Worm (Caenorhabditis elegans) whole organism, L4 larva: Measurements from ENCODE around the gene bli-6.

ENCODE experiments used
- F37D6.2 ChIP-seq: sonication (generic microtip); optimal IDR thresholded peaks from 2 replicates; lab custom pipeline; 2016; ENCODE audit warnings: mild to moderate bottlenecking, missing genetic modification characterization, missing compliant biosample characterization
- F49E8.2 ChIP-seq: sonication (generic microtip); optimal IDR thresholded peaks from 2 replicates; lab custom pipeline; 2016; ENCODE audit warnings: missing compliant biosample characterization, mild to moderate bottlenecking, missing genetic modification characterization, borderline replicate concordance
- T20F7.1 ChIP-seq: fragments of 200-800 bp; sonication (Bioruptor generic); optimal IDR thresholded peaks from 2 replicates; lab custom pipeline; 2018; ENCODE audit warnings: mild to moderate bottlenecking, missing genetic modification characterization, missing compliant biosample characterization
- T26A8.4 ChIP-seq: fragments of 200-800 bp; sonication (Bioruptor generic); IDR thresholded peaks from 2 replicates; pipeline ENCODE4 v1.3.6; 2022; ENCODE audit warnings: missing genetic modification characterization, missing compliant biosample characterization
- ama-1 ChIP-seq: fragments of 150-350 bp; optimal IDR thresholded peaks from 2 replicates; lab custom pipeline; 2014; ENCODE audit warnings: inconsistent platforms, mixed read lengths
- ceh-20 ChIP-seq: fragments of 200-800 bp; sonication (Bioruptor generic); IDR thresholded peaks from 2 replicates; pipeline ENCODE4 v1.3.6; 2022; ENCODE audit warnings: missing genetic modification reagents, missing genetic modification characterization, missing compliant biosample characterization
- ceh-32 ChIP-seq: sonication (generic microtip); optimal IDR thresholded peaks from 2 replicates; lab custom pipeline; 2016; ENCODE audit warnings: mild to moderate bottlenecking, missing genetic modification characterization, missing compliant biosample characterization; ENCODE audit not compliant: poor library complexity
- ceh-82 ChIP-seq: sonication (generic microtip); optimal IDR thresholded peaks from 2 replicates; lab custom pipeline; 2017; ENCODE audit warnings: missing biosample characterization, missing genetic modification characterization
- daf-16 ChIP-seq, 3 experiments: sonication (generic microtip); optimal IDR thresholded peaks; 2 replicates each; lab custom pipeline; 2016 to 2017; ENCODE audit warnings: missing genetic modification characterization in 3 of 3, missing genetic modification reagents in 3 of 3, mild to moderate bottlenecking in 2 of 3, missing compliant biosample characterization in 2 of 3, missing biosample characterization in 1 of 3, moderate library complexity in 1 of 3
- daf-19 ChIP-seq: fragments of 200-800 bp; sonication (Bioruptor generic); conservative IDR thresholded peaks from 2 replicates; pipeline ENCODE4 v1.3.6; 2022; ENCODE audit warnings: missing genetic modification characterization, missing compliant biosample characterization
- daf-8 ChIP-seq: fragments of 200-800 bp; sonication (Bioruptor generic); IDR thresholded peaks from 2 replicates; pipeline ENCODE4 v1.3.6; 2022; ENCODE audit warnings: missing genetic modification characterization, missing compliant biosample characterization
- dmd-6 ChIP-seq: fragments of 200-800 bp; sonication (Bioruptor generic); IDR thresholded peaks from 2 replicates; pipeline ENCODE4 v1.3.6; 2022; ENCODE audit warnings: missing genetic modification reagents, missing genetic modification characterization, missing compliant biosample characterization
- dmd-8 ChIP-seq: fragments of 200-800 bp; sonication (Bioruptor generic); IDR thresholded peaks from 2 replicates; pipeline ENCODE4 v1.3.6; 2022; ENCODE audit warnings: missing genetic modification characterization, missing compliant biosample characterization
- dve-1 ChIP-seq: sonication (generic microtip); optimal IDR thresholded peaks from 2 replicates; lab custom pipeline; 2017; ENCODE audit warnings: antibody characterized with exemption, mild to moderate bottlenecking, missing genetic modification characterization, missing compliant biosample characterization; ENCODE audit not compliant: insufficient read depth
- egl-43 ChIP-seq: fragments of 200-800 bp; sonication (Bioruptor generic); IDR thresholded peaks from 2 replicates; pipeline ENCODE4 v1.3.6; 2022; ENCODE audit warnings: missing genetic modification reagents, missing genetic modification characterization, missing compliant biosample characterization
- fkh-10 ChIP-seq: fragments of 150-350 bp; optimal IDR thresholded peaks from 2 replicates; lab custom pipeline; 2014; ENCODE audit warnings: missing biosample characterization, missing genetic modification reagents, missing genetic modification characterization
- fos-1 ChIP-seq: fragments of 150-350 bp; optimal IDR thresholded peaks from 2 replicates; lab custom pipeline; 2014; ENCODE audit warnings: missing biosample characterization, missing genetic modification characterization
- hlh-11 ChIP-seq: fragments of 200-800 bp; sonication (Bioruptor generic); optimal IDR thresholded peaks from 2 replicates; lab custom pipeline; 2018; ENCODE audit warnings: mild to moderate bottlenecking, missing genetic modification characterization, missing compliant biosample characterization
- hlh-30 ChIP-seq: sonication (generic microtip); optimal IDR thresholded peaks from 2 replicates; lab custom pipeline; 2017; ENCODE audit warnings: antibody characterized with exemption, mild to moderate bottlenecking, missing genetic modification characterization, missing compliant biosample characterization; ENCODE audit not compliant: insufficient read depth
- lin-13 ChIP-seq: fragments of 150-350 bp; optimal IDR thresholded peaks from 2 replicates; lab custom pipeline; 2014; ENCODE audit warnings: missing biosample characterization, missing genetic modification reagents, missing genetic modification characterization
- lin-29 ChIP-seq: fragments of 200-800 bp; sonication (Bioruptor generic); IDR thresholded peaks from 2 replicates; pipeline ENCODE4 v1.3.6; 2022; ENCODE audit warnings: missing genetic modification reagents, missing genetic modification characterization, missing compliant biosample characterization
- lir-3 ChIP-seq: sonication (generic microtip); optimal IDR thresholded peaks from 2 replicates; lab custom pipeline; 2016; ENCODE audit warnings: mild to moderate bottlenecking, missing genetic modification characterization, missing compliant biosample characterization
- mdt-29 ChIP-seq: fragments of 200-800 bp; sonication (Bioruptor generic); IDR thresholded peaks from 2 replicates; pipeline ENCODE4 v1.3.6; 2022; ENCODE audit warnings: missing genetic modification reagents, missing genetic modification characterization, missing compliant biosample characterization
- mes-2 ChIP-seq: sonication (generic microtip); optimal IDR thresholded peaks from 2 replicates; lab custom pipeline; 2016; ENCODE audit warnings: missing genotype, mild to moderate bottlenecking, missing genetic modification characterization, missing compliant biosample characterization; ENCODE audit not compliant: poor library complexity, severe bottlenecking
- mxl-3 ChIP-seq: fragments of 200-800 bp; sonication (Bioruptor generic); optimal IDR thresholded peaks from 2 replicates; lab custom pipeline; 2018; ENCODE audit warnings: mild to moderate bottlenecking, missing genetic modification characterization, missing compliant biosample characterization
- nhr-10 ChIP-seq: fragments of 150-350 bp; optimal IDR thresholded peaks from 2 replicates; lab custom pipeline; 2014; ENCODE audit warnings: missing biosample characterization, missing genetic modification characterization
- nhr-11 ChIP-seq: fragments of 150-350 bp; optimal IDR thresholded peaks from 2 replicates; lab custom pipeline; 2014; ENCODE audit warnings: missing biosample characterization, missing genetic modification characterization
- nhr-237 ChIP-seq: sonication (generic microtip); optimal IDR thresholded peaks from 2 replicates; lab custom pipeline; 2017; ENCODE audit warnings: missing biosample characterization, missing genetic modification characterization
- nhr-28 ChIP-seq: fragments of 150-350 bp; optimal IDR thresholded peaks from 2 replicates; lab custom pipeline; 2014; ENCODE audit warnings: missing biosample characterization, missing genetic modification characterization
- nhr-41 ChIP-seq: fragments of 200-800 bp; sonication (Bioruptor generic); IDR thresholded peaks from 2 replicates; pipeline ENCODE4 v1.3.6; 2022; ENCODE audit warnings: missing genetic modification reagents, missing genetic modification characterization, missing compliant biosample characterization
- php-3 ChIP-seq: fragments of 200-800 bp; sonication (Bioruptor generic); IDR thresholded peaks from 2 replicates; pipeline ENCODE4 v1.3.6; 2022; ENCODE audit warnings: missing genetic modification reagents, missing genetic modification characterization, missing compliant biosample characterization
- pqm-1 ChIP-seq: sonication (generic microtip); optimal IDR thresholded peaks from 2 replicates; lab custom pipeline; 2017; ENCODE audit warnings: missing biosample characterization, missing genetic modification characterization
- snpc-1.2 ChIP-seq: fragments of 200-800 bp; sonication (Bioruptor generic); IDR thresholded peaks from 2 replicates; pipeline ENCODE4 v1.3.6; 2022; ENCODE audit warnings: missing genetic modification reagents, missing genetic modification characterization, missing compliant biosample characterization
- spr-3 ChIP-seq: fragments of 200-800 bp; sonication (Bioruptor generic); optimal IDR thresholded peaks from 2 replicates; lab custom pipeline; 2018; ENCODE audit warnings: mild to moderate bottlenecking, missing genetic modification characterization, missing compliant biosample characterization
- tra-1 ChIP-seq: fragments of 200-800 bp; sonication (Bioruptor generic); IDR thresholded peaks from 2 replicates; pipeline ENCODE4 v1.3.6; 2022; ENCODE audit warnings: missing genetic modification reagents, missing genetic modification characterization, missing compliant biosample characterization
- unc-130 ChIP-seq: sonication (generic microtip); optimal IDR thresholded peaks from 2 replicates; lab custom pipeline; 2016; ENCODE audit warnings: missing genetic modification reagents, missing genetic modification characterization, missing compliant biosample characterization
- unc-39 ChIP-seq: sonication (generic microtip); optimal IDR thresholded peaks from 2 replicates; lab custom pipeline; 2017; ENCODE audit warnings: missing biosample characterization, missing genetic modification characterization
- unc-62 ChIP-seq, 3 experiments: fragments of 150-350 bp in 1 of 3; sonication (generic microtip); optimal IDR thresholded peaks in 2 of 3; peaks in 1 of 3; 1 replicate in 1 of 3; 2 replicates in 2 of 3; lab custom pipeline; 2014 to 2017; ENCODE audit warnings: missing biosample characterization in 3 of 3, missing genetic modification characterization in 3 of 3, missing genetic modification reagents in 3 of 3, missing genotype in 1 of 3
- vab-7 ChIP-seq: fragments of 200-800 bp; sonication (Bioruptor generic); IDR thresholded peaks from 2 replicates; pipeline ENCODE4 v1.3.6; 2022; ENCODE audit warnings: missing genetic modification reagents, missing genetic modification characterization, missing compliant biosample characterization
- zfp-3 ChIP-seq: fragments of 200-800 bp; sonication (Bioruptor generic); conservative IDR thresholded peaks from 2 replicates; pipeline ENCODE4 v1.3.6; 2022; ENCODE audit warnings: missing genetic modification reagents, missing genetic modification characterization, missing compliant biosample characterization
- ztf-7 ChIP-seq: fragments of 150-350 bp; optimal IDR thresholded peaks from 2 replicates; lab custom pipeline; 2014; ENCODE audit warnings: missing biosample characterization, missing genetic modification characterization

Gene bli-6

DNA sequence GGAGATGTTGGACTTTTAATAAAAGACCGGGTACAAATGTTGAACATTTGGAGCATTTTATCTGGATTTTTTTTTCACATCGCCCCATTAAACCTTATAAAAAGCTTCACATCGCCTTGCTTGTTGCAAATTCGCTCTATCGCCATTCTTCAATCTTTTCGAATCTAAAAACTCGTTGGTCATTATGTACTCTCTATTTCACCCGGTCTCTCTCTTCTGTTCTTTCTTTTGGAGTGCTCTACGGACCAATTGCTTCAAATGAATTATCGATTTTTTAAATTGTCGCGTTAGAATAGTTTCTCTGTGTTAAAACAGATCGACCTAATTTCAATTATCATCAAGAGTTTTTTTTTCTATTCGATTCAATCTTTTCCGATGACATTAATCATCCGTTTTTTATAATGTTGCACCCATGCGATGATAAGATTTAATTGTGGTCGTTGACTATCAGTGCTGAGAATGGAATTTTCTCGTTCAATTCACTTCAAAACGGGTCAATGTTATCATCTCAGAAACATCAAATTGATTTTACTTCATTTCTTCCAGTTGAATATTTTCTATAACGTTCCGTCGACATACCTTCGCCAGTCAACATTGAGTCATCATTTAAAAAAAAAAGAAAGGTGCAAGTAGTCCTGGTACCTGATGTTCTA, 49.4 kb upstream of the bli-6 start (continued):
- TF ChIP-seq F37D6.2 (tag; lab: Kevin White, UChicago) (no peak), lir-3 (tag; lab: Kevin White, UChicago) (no peak), daf-16 (GFP tag; optimal IDR thresholded peaks at IDR 0.05; lab: Kevin White, UChicago) (no peak), daf-16 (tag; optimal IDR thresholded peaks at IDR 0.05; lab: Kevin White, UChicago) (peak; percentile 59), egl-43 (no peak), tra-1 (GFP tag; lab: Robert Waterston, UW) (no peak), ztf-7 (no peak), ceh-32 (tag; lab: Kevin White, UChicago) (no peak), ceh-82 (tag; lab: Kevin White, UChicago) (no peak), spr-3 (GFP tag; lab: Kevin White, UChicago) (no peak), nhr-41 (GFP tag; lab: Robert Waterston, UW) (no peak), unc-130 (GFP tag; lab: Kevin White, UChicago) (no peak), pqm-1 (peak; percentile 40)

DNA sequence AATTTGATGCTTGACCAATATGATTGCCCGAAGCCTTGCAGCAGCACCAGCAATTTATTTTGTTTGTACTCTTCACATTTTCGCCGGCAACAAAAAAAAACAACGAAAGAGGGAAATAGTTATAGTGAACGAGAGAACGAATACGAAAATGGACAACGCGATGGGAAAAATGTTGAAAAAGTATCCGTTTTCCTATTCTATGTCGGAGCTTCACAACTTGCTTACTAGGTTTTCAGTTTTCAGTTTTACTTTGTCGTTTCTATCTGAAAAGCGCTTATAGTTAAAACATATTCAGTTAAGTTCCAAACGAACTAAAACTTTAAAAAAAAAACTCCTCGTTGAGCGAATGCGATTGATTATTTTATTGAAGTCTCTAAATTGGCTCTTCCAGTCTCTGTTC, 48.7 kb upstream of the bli-6 start:
- TF ChIP-seq unc-62 (GFP tag; optimal IDR thresholded peaks at IDR 0.05 in 1 of 2; lab: Kevin White, UChicago) (peak in 1 of 2 experiments; percentile 94), unc-62 (tag; optimal IDR thresholded peaks at IDR 0.05; lab: Kevin White, UChicago) (no peak), vab-7 (GFP tag; lab: Robert Waterston, UW) (no peak), nhr-10 (tag; lab: Kevin White, UChicago) (no peak)
- TF ChIP-seq, all 104 proteins: peak for 1

DNA sequence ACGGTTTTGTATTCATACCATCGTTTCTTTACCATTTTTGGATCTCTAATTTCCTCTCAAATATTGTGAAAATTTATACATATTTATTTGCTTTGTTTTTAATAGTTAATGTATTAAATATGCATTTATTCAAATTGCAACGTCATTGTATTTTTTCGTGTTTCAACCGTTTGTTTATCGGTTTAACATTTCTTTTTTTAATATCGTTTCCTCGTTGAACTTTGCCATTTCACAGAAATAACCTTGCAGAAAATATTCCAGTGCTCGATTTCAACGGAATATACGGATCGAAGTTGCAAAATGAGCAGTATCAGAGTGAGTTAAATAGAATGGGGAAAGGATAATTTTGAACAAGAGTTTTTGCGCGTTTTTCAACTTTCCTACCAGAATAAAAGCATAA, 47.5 kb upstream of the bli-6 start, which contains the start of gene seu-1:
Gene seu-1 (plus strand): TSS at position 301 of the 400 bp plus-strand sequence.
- TF ChIP-seq snpc-1.2 = 0 out of 2 replicates have a peak, but pooled peaks have one; percentile 7
- TF ChIP-seq lir-3 (tag; lab: Kevin White, UChicago) = no peak

DNA sequence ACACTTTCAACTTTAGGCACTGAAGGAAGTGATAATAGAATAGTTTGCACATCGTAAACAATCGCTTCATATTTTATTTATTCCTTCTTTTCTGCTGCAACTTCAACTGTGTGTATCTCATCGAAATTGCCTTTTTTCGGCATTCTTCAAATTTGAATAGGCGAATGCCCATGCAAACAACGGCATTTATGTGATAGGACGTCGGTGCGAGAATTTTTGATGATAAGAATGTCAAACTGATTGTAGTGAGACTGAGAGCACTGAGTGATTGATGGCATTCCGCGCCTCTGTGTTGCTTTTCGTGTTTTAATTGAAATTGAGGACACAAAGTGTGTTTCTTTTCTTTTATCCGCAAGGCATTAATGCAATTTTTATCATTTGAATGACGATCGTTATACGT, 46.1 kb upstream of the bli-6 start:
- peak; percentile 63 for TF ChIP-seq hlh-11 (tag; lab: Kevin White, UChicago)
- no peak for TF ChIP-seq hlh-30 (tag; lab: Kevin White, UChicago)
- peak; percentile 91 for TF ChIP-seq pqm-1
- TF ChIP-seq fos-1 (tag; lab: Kevin White, UChicago) = no peak
- TF ChIP-seq nhr-28 (tag; lab: Kevin White, UChicago) = peak; percentile 70
- TF ChIP-seq T26A8.4 = no peak; the same call in 1 of the 2 replicates
- no peak for TF ChIP-seq zfp-3 (GFP tag; lab: Robert Waterston, UW)
- peak; percentile 55 for TF ChIP-seq dve-1 (tag; lab: Kevin White, UChicago)
- no peak for TF ChIP-seq daf-8 (GFP tag; lab: Robert Waterston, UW)
- TF ChIP-seq lin-29 (GFP tag; lab: Robert Waterston, UW) = no peak
- peak; percentile 47 for TF ChIP-seq mxl-3 (GFP tag; lab: Kevin White, UChicago)
- TF ChIP-seq nhr-11 (tag; lab: Kevin White, UChicago) = no peak
- TF ChIP-seq php-3 (GFP tag; lab: Robert Waterston, UW) = peak; percentile 78
- no peak for TF ChIP-seq daf-19 (GFP tag; lab: Robert Waterston, UW)
- TF ChIP-seq F49E8.2 (tag; lab: Kevin White, UChicago) = no peak
- no peak for TF ChIP-seq nhr-237
- TF ChIP-seq dmd-6 = peak; percentile 81
- TF ChIP-seq dmd-8 (GFP tag; lab: Robert Waterston, UW) = no peak
- TF ChIP-seq lin-13 (GFP tag; lab: Kevin White, UChicago) = peak; percentile 40
- TF ChIP-seq mdt-29 (GFP tag; lab: Robert Waterston, UW) = no peak
- TF ChIP-seq ama-1 = peak; percentile 15
- TF ChIP-seq fkh-10 (GFP tag; lab: Kevin White, UChicago) = no peak
- no peak for TF ChIP-seq unc-62 (GFP tag; optimal IDR thresholded peaks at IDR 0.05 in 1 of 2; lab: Kevin White, UChicago)
- no peak for TF ChIP-seq unc-62 (tag; optimal IDR thresholded peaks at IDR 0.05; lab: Kevin White, UChicago)
- TF ChIP-seq nhr-41 (GFP tag; lab: Robert Waterston, UW) = no peak
- no peak for TF ChIP-seq unc-130 (GFP tag; lab: Kevin White, UChicago)
- no peak for TF ChIP-seq daf-16 (GFP tag; optimal IDR thresholded peaks at IDR 0.05; lab: Kevin White, UChicago)
- TF ChIP-seq daf-16 (tag; optimal IDR thresholded peaks at IDR 0.05; lab: Kevin White, UChicago) = peak; percentile 64
- TF ChIP-seq snpc-1.2 = no peak
- TF ChIP-seq tra-1 (GFP tag; lab: Robert Waterston, UW) = no peak
- peak; percentile 33 for TF ChIP-seq T20F7.1 (GFP tag; lab: Kevin White, UChicago)
- no peak for TF ChIP-seq vab-7 (GFP tag; lab: Robert Waterston, UW)
- TF ChIP-seq mes-2 = peak; percentile 7
- peak; percentile 69; the same call in 1 of the 2 replicates for TF ChIP-seq ceh-20 (GFP tag; lab: Robert Waterston, UW)
- TF ChIP-seq unc-39 = no peak
